Fruit fly (Drosophila melanogaster) whole organism, wandering third instar larva: Measurements from ENCODE around the gene Ctr1B.

Source experiments
- CG9705 ChIP-seq: fragments of 200-800 bp; sonication (Bioruptor generic); optimal IDR thresholded peaks from 2 replicates; lab custom pipeline; 2018; ENCODE audit warnings: missing biosample characterization, mild to moderate bottlenecking, missing genetic modification characterization
- CrebA ChIP-seq: fragments of 200-800 bp; sonication (Bioruptor generic); optimal IDR thresholded peaks from 2 replicates; lab custom pipeline; 2016; ENCODE audit warnings: missing biosample characterization, mild to moderate bottlenecking, missing genetic modification characterization, borderline replicate concordance
- Dfd ChIP-seq: fragments of >200 bp; optimal IDR thresholded peaks from 2 replicates; lab custom pipeline; 2017; ENCODE audit warnings: missing biosample characterization, missing genetic modification characterization
- Dif ChIP-seq: fragments of 200-275, 200-300 bp; sonication (Bioruptor generic); optimal IDR thresholded peaks from 2 replicates; lab custom pipeline; 2018; ENCODE audit warnings: missing biosample characterization, missing genetic modification characterization; ENCODE audit not compliant: partially characterized antibody
- GATAd ChIP-seq: sonication (Bioruptor generic); optimal IDR thresholded peaks from 2 replicates; lab custom pipeline; 2016; ENCODE audit warnings: missing biosample characterization, missing genetic modification characterization
- HLH106 ChIP-seq: fragments of 200-800 bp; optimal IDR thresholded peaks from 3 replicates; lab custom pipeline; 2019; ENCODE audit warnings: missing biosample characterization, mild to moderate bottlenecking, missing genetic modification characterization, moderate library complexity
- Hnf4 ChIP-seq: fragments of 200-800 bp; sonication (Bioruptor generic); optimal IDR thresholded peaks from 2 replicates; lab custom pipeline; 2016; ENCODE audit warnings: missing biosample characterization, mild to moderate bottlenecking, missing genetic modification characterization
- Hr78 ChIP-seq: fragments of >200 bp; optimal IDR thresholded peaks from 2 replicates; lab custom pipeline; 2017; ENCODE audit warnings: missing biosample characterization, missing genetic modification characterization
- Hr83 ChIP-seq: fragments of 200-300 bp; sonication (Bioruptor generic); optimal IDR thresholded peaks from 2 replicates; lab custom pipeline; 2016; ENCODE audit warnings: missing biosample characterization, mild to moderate bottlenecking, missing genetic modification characterization, moderate library complexity; ENCODE audit not compliant: poor library complexity, severe bottlenecking
- Jra ChIP-seq: sonication (Bioruptor generic); optimal IDR thresholded peaks from 2 replicates; lab custom pipeline; 2016; ENCODE audit warnings: missing biosample characterization, missing genetic modification characterization
- Myc ChIP-seq: fragments of >200 bp; optimal IDR thresholded peaks from 2 replicates; lab custom pipeline; 2017
- OdsH ChIP-seq: fragments of 200-800 bp; sonication (Bioruptor generic); optimal IDR thresholded peaks from 2 replicates; lab custom pipeline; 2016; ENCODE audit warnings: missing biosample characterization, mild to moderate bottlenecking, missing genetic modification characterization
- Rel ChIP-seq, 2 experiments: fragments of 200-800 bp; sonication (Bioruptor generic) in 1 of 2; optimal IDR thresholded peaks; 2 replicates in 1 of 2; 3 replicates in 1 of 2; lab custom pipeline; 2016 to 2019; ENCODE audit warnings: mild to moderate bottlenecking in 2 of 2, missing biosample characterization in 2 of 2, missing genetic modification characterization in 2 of 2, moderate library complexity in 1 of 2
- Sp1 ChIP-seq: fragments of 200-800 bp; sonication (Bioruptor generic); optimal IDR thresholded peaks from 3 replicates; lab custom pipeline; 2019; ENCODE audit warnings: missing biosample characterization, mild to moderate bottlenecking, missing genetic modification characterization, moderate library complexity
- Vsx2 ChIP-seq: fragments of 200-300, 225-300 bp; sonication (Bioruptor generic); optimal IDR thresholded peaks from 2 replicates; lab custom pipeline; 2018; ENCODE audit warnings: missing biosample characterization, missing genetic modification characterization; ENCODE audit not compliant: partially characterized antibody
- br ChIP-seq: fragments of 200-800 bp; sonication (Bioruptor generic); optimal IDR thresholded peaks from 2 replicates; lab custom pipeline; 2016; ENCODE audit warnings: missing biosample characterization, missing genetic modification characterization
- brk ChIP-seq: fragments of 200-800 bp; sonication (Bioruptor generic); optimal IDR thresholded peaks from 2 replicates; lab custom pipeline; 2016; ENCODE audit warnings: missing biosample characterization, mild to moderate bottlenecking, missing genetic modification characterization
- dl ChIP-seq, 2 experiments: fragments of 175-275, 200-275 bp in 1 of 2; fragments of 200-275 bp in 1 of 2; sonication (Bioruptor generic); optimal IDR thresholded peaks; lab custom pipeline; 2018; ENCODE audit warnings: mild to moderate bottlenecking in 2 of 2, missing biosample characterization in 2 of 2, missing genetic modification characterization in 2 of 2, moderate library complexity in 2 of 2; ENCODE audit not compliant: partially characterized antibody in 2 of 2, insufficient read depth in 1 of 2
- dsf ChIP-seq: sonication (Bioruptor generic); optimal IDR thresholded peaks from 2 replicates; lab custom pipeline; 2016; ENCODE audit warnings: missing biosample characterization, missing genetic modification characterization, borderline replicate concordance
- ey ChIP-seq: fragments of 200-800 bp; sonication (Bioruptor generic); optimal IDR thresholded peaks from 2 replicates; lab custom pipeline; 2016; ENCODE audit warnings: missing biosample characterization, missing genetic modification characterization
- foxo ChIP-seq, 2 experiments: fragments of 200-800 bp; sonication (Bioruptor generic); optimal IDR thresholded peaks; 2 replicates in 1 of 2; 3 replicates in 1 of 2; lab custom pipeline; 2016 to 2017; ENCODE audit warnings: missing biosample characterization in 2 of 2, missing genetic modification characterization in 2 of 2
- fru ChIP-seq: fragments of 200-800 bp; sonication (Bioruptor generic); optimal IDR thresholded peaks from 3 replicates; lab custom pipeline; 2016; ENCODE audit warnings: missing biosample characterization, mild to moderate bottlenecking, missing genetic modification characterization
- h ChIP-seq: fragments of 200-800 bp; sonication (Bioruptor generic); optimal IDR thresholded peaks from 3 replicates; lab custom pipeline; 2016; ENCODE audit warnings: missing biosample characterization, mild to moderate bottlenecking, missing genetic modification characterization
- lola ChIP-seq: fragments of >200 bp; optimal IDR thresholded peaks from 2 replicates; lab custom pipeline; 2017; ENCODE audit warnings: missing biosample characterization, missing genetic modification characterization
- pan ChIP-seq: fragments of >200 bp; optimal IDR thresholded peaks from 2 replicates; lab custom pipeline; 2017
- psq ChIP-seq: fragments of 200-800 bp; sonication (Bioruptor generic); optimal IDR thresholded peaks from 3 replicates; lab custom pipeline; 2017; ENCODE audit warnings: missing biosample characterization, mild to moderate bottlenecking, missing genetic modification characterization, moderate library complexity
- rgr ChIP-seq: fragments of 200-800 bp; sonication (Bioruptor generic); optimal IDR thresholded peaks from 3 replicates; lab custom pipeline; 2016; ENCODE audit warnings: missing biosample characterization, mild to moderate bottlenecking, missing genetic modification characterization
- sage ChIP-seq: fragments of 200-800 bp; sonication (Bioruptor generic); optimal IDR thresholded peaks from 2 replicates; lab custom pipeline; 2016; ENCODE audit warnings: missing biosample characterization, mild to moderate bottlenecking, missing genetic modification characterization
- sv ChIP-seq: fragments of 200-800 bp; sonication (Bioruptor generic); optimal IDR thresholded peaks from 3 replicates; lab custom pipeline; 2016; ENCODE audit warnings: missing biosample characterization, missing genetic modification characterization
- woc ChIP-seq: sonication (Bioruptor generic); optimal IDR thresholded peaks from 2 replicates; lab custom pipeline; 2016; ENCODE audit warnings: missing biosample characterization, mild to moderate bottlenecking, missing genetic modification characterization

Gene Ctr1B

dm6 chr3R:8313038-8313437 lies 4.4 kb upstream of the Ctr1B start, which contains the start of gene CG7483:
TSS of gene CG7483 (plus strand) at chr3R:8313208.
- TF ChIP-seq OdsH = no peak
- no peak for TF ChIP-seq HLH106
- no peak for TF ChIP-seq Hr78
- TF ChIP-seq CG9705 (GFP tag; lab: Kevin White, UChicago) = no peak
- TF ChIP-seq pan (lab: Kevin White, UChicago) = no peak
- TF ChIP-seq woc = no peak
- TF ChIP-seq lola (GFP tag; lab: Kevin White, UChicago) = no peak

- TF ChIP-seq fru (GFP tag; lab: Kevin White, UChicago) (no peak), Dif (GFP tag; lab: Kevin White, UChicago) (peak; percentile 100), Vsx2 (GFP tag; lab: Kevin White, UChicago) (peak; percentile 100), Hr83 (GFP tag; lab: Kevin White, UChicago) (no peak), sv (GFP tag; lab: Kevin White, UChicago) (no peak), dl (GFP tag; optimal IDR thresholded peaks at IDR 0.05; lab: Kevin White, UChicago; ENCODE audit: insufficient read depth in 1 of 2, partially characterized antibody in 2 of 2) (peak; percentile 100), Dfd (GFP tag; lab: Kevin White, UChicago) (no peak), Rel (GFP tag; optimal IDR thresholded peaks at IDR 0.05; lab: Kevin White, UChicago) (no peak), Rel (tag; optimal IDR thresholded peaks at IDR 0.05; lab: Kevin White, UChicago) (no peak), woc (no peak), pan (lab: Kevin White, UChicago) (no peak), Myc (lab: Kevin White, UChicago) (peak; percentile 28)
Measured at dm6 chr3R:8316344-8317105, 887 bp upstream of the Ctr1B start, which contains the start of gene Coq2. TSS of gene Coq2 (minus strand) at chr3R:8316543.

DNA sequence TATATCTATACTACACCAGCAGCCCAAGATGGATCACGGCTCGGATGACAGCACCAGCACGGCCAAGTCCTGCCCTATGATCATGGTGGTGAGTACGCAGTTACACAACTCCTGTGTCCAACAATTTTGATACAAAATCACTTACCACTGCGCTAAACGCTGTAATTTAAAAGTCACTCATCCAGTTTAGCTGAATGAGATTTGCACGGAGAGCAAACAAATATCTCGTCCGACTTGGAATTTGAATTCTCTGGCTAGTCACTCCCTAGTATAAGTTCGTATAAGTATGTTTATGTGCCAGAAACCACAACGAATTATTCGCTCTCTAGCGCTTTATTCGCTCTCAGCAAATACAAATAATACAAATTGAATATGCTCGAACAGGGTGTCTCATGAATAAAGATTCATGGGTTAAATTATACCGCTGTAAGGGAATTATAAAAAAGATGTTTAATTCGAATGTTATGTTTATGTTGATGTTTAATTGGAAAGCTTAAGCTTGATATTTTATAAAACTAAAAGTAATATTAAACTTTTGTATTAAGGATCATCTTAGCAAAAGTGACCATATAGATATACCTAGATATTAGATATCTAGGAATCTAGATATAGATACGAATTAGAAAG lies 410 bp downstream of the Ctr1B start:
- TF ChIP-seq Dfd (GFP tag; lab: Kevin White, UChicago) (no peak), foxo (GFP tag; optimal IDR thresholded peaks at IDR 0.05; lab: Kevin White, UChicago) (peak in 1 of 2 experiments; percentile 5), Rel (GFP tag; optimal IDR thresholded peaks at IDR 0.05; lab: Kevin White, UChicago) (no peak), Rel (tag; optimal IDR thresholded peaks at IDR 0.05; lab: Kevin White, UChicago) (peak; percentile 57)
- TF ChIP-seq, all 38 proteins: peak for 2

dm6 chr3R:8321447-8321846 lies 4.0 kb downstream of the Ctr1B start, which contains the start of gene Or85a:
TSS of gene Or85a (plus strand) at chr3R:8321747.
- TF ChIP-seq Rel (GFP tag; optimal IDR thresholded peaks at IDR 0.05; lab: Kevin White, UChicago) (no peak), Rel (tag; optimal IDR thresholded peaks at IDR 0.05; lab: Kevin White, UChicago) (no peak)

DNA sequence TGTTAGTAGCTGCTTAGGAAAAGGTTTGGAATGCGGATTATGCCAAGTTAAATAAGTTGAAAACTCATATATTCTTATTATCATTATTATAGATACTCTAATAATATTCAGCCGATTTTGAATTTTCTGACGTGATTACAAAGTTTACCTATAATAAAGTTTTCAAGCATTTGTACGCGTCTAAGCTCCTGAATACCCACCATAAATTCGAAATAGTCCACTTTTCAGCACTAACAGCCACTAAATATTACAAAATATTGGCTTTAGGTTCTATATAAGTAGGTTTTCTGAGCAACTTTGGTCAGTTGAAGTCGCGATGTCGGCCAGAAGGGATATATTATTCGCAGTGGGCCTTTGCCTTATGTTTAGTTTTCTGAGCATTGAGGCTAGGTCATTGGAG lies 6.6 kb downstream of the Ctr1B start, which contains the start of gene CG7443:
Gene CG7443, plus strand, starts transcription at position 301 of the 400 bp plus-strand sequence.
- TF ChIP-seq GATAd (no peak), CG9705 (GFP tag; lab: Kevin White, UChicago) (no peak), h (GFP tag; lab: Kevin White, UChicago) (no peak), br (GFP tag; lab: Kevin White, UChicago) (no peak), Dif (GFP tag; lab: Kevin White, UChicago) (no peak), Vsx2 (GFP tag; lab: Kevin White, UChicago) (no peak), fru (GFP tag; lab: Kevin White, UChicago) (no peak), sage (GFP tag; lab: Kevin White, UChicago) (no peak), ey (GFP tag; lab: Kevin White, UChicago) (no peak), sv (GFP tag; lab: Kevin White, UChicago) (no peak), lola (GFP tag; lab: Kevin White, UChicago) (no peak), brk (GFP tag; lab: Kevin White, UChicago) (no peak), OdsH (no peak), psq (GFP tag; lab: Kevin White, UChicago) (no peak)

DNA sequence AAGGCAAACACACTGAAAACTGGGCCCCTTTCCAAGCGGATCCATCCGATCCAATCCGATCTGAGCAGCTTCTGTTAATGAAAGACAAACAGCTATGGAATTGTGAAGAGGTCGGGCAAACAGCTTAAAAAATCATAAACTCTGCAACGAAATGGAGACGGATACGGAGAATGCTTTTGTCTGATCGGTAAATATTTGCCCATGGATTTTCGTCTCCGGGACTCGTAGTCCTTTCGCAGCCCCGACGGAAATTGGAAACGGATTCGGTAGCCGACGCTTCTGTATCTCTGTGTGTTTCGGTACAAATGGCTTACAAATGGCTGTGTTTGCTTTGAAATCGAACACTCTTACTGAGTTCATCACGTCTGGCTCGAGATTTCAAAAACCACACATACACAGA lies 9.5 kb downstream of the Ctr1B start:
- TF ChIP-seq Dif (GFP tag; lab: Kevin White, UChicago) (no peak), Jra (GFP tag; lab: Kevin White, UChicago) (no peak), h (GFP tag; lab: Kevin White, UChicago) (no peak), Rel (GFP tag; optimal IDR thresholded peaks at IDR 0.05; lab: Kevin White, UChicago) (no peak), Rel (tag; optimal IDR thresholded peaks at IDR 0.05; lab: Kevin White, UChicago) (no peak), ey (GFP tag; lab: Kevin White, UChicago) (no peak), brk (GFP tag; lab: Kevin White, UChicago) (no peak), psq (GFP tag; lab: Kevin White, UChicago) (no peak), dsf (GFP tag; lab: Kevin White, UChicago) (no peak), foxo (GFP tag; optimal IDR thresholded peaks at IDR 0.05; lab: Kevin White, UChicago) (no peak), HLH106 (no peak), Sp1 (no peak), CrebA (GFP tag; lab: Kevin White, UChicago) (no peak), Hnf4 (GFP tag; lab: Kevin White, UChicago) (no peak), CG9705 (GFP tag; lab: Kevin White, UChicago) (no peak), rgr (GFP tag; lab: Kevin White, UChicago) (no peak)
